Fruit fly (Drosophila melanogaster): Measurements from ENCODE around the gene Pdp1.

Pdp1 gene

DNA sequence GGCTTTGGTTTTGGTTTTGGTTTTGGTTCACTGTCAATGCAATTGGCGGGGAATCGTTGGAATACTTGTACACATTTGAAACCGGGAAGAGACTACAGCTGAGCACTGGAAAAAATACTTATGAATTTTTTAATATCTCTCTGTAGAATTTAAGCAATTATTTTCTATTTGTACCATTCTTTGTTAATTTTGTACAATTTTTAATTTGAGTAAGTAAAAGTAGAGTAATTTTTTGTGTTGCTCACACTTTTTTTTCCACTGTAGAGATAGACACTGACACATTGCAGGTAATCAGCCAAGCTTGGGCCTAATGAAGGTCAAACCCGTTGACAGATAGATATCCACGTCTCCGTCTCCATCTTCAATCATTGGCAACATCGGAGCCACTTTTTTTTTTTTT, 16.1 kb upstream of the Pdp1 start (continued):
- TF ChIP-seq slbo (GFP tag; IDR thresholded peaks at IDR 0.05): peak; percentile 58; the same call in 1 of the 2 replicates
- TF ChIP-seq ssp (GFP tag; IDR thresholded peaks at IDR 0.05): 0 out of 2 replicates have a peak, but pooled peaks have one; percentile 16
- TF ChIP-seq CG3726 (GFP tag; IDR thresholded peaks at IDR 0.05): peak; percentile 60; the same call in 1 of the 3 replicates
- no peak for TF ChIP-seq nerfin-2 (GFP tag; IDR thresholded peaks at IDR 0.05; ENCODE audit: partially characterized antibody)
- no peak for TF ChIP-seq pb (GFP tag; optimal IDR thresholded peaks at IDR 0.05)
- peak; percentile 31 for TF ChIP-seq Oli (tag; optimal IDR thresholded peaks at IDR 0.05)
- no peak for TF ChIP-seq CG6254 (GFP tag; optimal IDR thresholded peaks at IDR 0.05)
- TF ChIP-seq so (GFP tag; IDR thresholded peaks at IDR 0.05): peak; percentile 60; the same call in 1 of the 3 replicates
- TF ChIP-seq CG11695 (GFP tag; IDR thresholded peaks at IDR 0.05): peak; percentile 52; the same call in 1 of the 3 replicates
- no peak for TF ChIP-seq CG2875 (GFP tag; optimal IDR thresholded peaks at IDR 0.05)
- no peak for TF ChIP-seq CrebB (tag; optimal IDR thresholded peaks at IDR 0.05)
- no peak for TF ChIP-seq CG9797 (GFP tag; optimal IDR thresholded peaks at IDR 0.05)
- no peak for TF ChIP-seq bigmax (GFP tag; optimal IDR thresholded peaks at IDR 0.05)
- peak; percentile 58 for TF ChIP-seq Ptx1 (GFP tag; IDR thresholded peaks at IDR 0.05)
- TF ChIP-seq ewg (GFP tag; optimal IDR thresholded peaks at IDR 0.05): no peak
- no peak for TF ChIP-seq ase (GFP tag; IDR thresholded peaks at IDR 0.05)
- no peak for TF ChIP-seq cato (GFP tag; optimal IDR thresholded peaks at IDR 0.05; ENCODE audit: borderline replicate concordance)
- TF ChIP-seq btn (GFP tag; optimal IDR thresholded peaks at IDR 0.05): no peak
- no peak for TF ChIP-seq CG34422 (GFP tag; IDR thresholded peaks at IDR 0.05)
- TF ChIP-seq Rfx (GFP tag; IDR thresholded peaks at IDR 0.05): no peak
- TF ChIP-seq CG32772 (GFP tag; IDR thresholded peaks at IDR 0.05): 0 out of 2 replicates have a peak, but pooled peaks have one; percentile 37
- TF ChIP-seq CG1602 (GFP tag; optimal IDR thresholded peaks at IDR 0.05): no peak
- TF ChIP-seq ash1 (GFP tag; optimal IDR thresholded peaks at IDR 0.05): no peak
- TF ChIP-seq Med (GFP tag): no peak
- no peak for TF ChIP-seq Dll (GFP tag; IDR thresholded peaks at IDR 0.05; ENCODE audit: partially characterized antibody)
- no peak for TF ChIP-seq NC2β (GFP tag; optimal IDR thresholded peaks at IDR 0.05)
- TF ChIP-seq nau (GFP tag; optimal IDR thresholded peaks at IDR 0.05): no peak
- no peak for TF ChIP-seq CG7928 (GFP tag; optimal IDR thresholded peaks at IDR 0.05)
- TF ChIP-seq E2f2 (GFP tag; IDR thresholded peaks at IDR 0.05): no peak
- TF ChIP-seq CG17612 (GFP tag; IDR thresholded peaks at IDR 0.05): no peak
- TF ChIP-seq pnt (GFP tag; optimal IDR thresholded peaks at IDR 0.05): peak; percentile 21
- TF ChIP-seq Dek (tag; optimal IDR thresholded peaks at IDR 0.05): no peak
- no peak for TF ChIP-seq CG34376 (GFP tag; optimal IDR thresholded peaks at IDR 0.05)
- peak; percentile 57 for TF ChIP-seq CG17328 (GFP tag; IDR thresholded peaks at IDR 0.05)
- TF ChIP-seq sr (GFP tag; IDR thresholded peaks at IDR 0.05): no peak
- TF ChIP-seq CG8359 (GFP tag; optimal IDR thresholded peaks at IDR 0.05; ENCODE audit: borderline replicate concordance): no peak
- no peak for TF ChIP-seq Mad (GFP tag; optimal IDR thresholded peaks at IDR 0.05)
- TF ChIP-seq bsh (GFP tag; optimal IDR thresholded peaks at IDR 0.05): peak in 1 of 2 experiments; percentile 29
- TF ChIP-seq knrl (GFP tag; IDR thresholded peaks at IDR 0.05; ENCODE audit: partially characterized antibody): no peak
- no peak for TF ChIP-seq ken (GFP tag; IDR thresholded peaks at IDR 0.05)
- peak; percentile 23 for TF ChIP-seq CG18262 (tag; optimal IDR thresholded peaks at IDR 0.05)
- TF ChIP-seq tin (GFP tag; optimal IDR thresholded peaks at IDR 0.05): peak; percentile 14
- no peak for TF ChIP-seq Max (GFP tag; optimal IDR thresholded peaks at IDR 0.05)
- TF ChIP-seq phol (tag; optimal IDR thresholded peaks at IDR 0.05): peak; percentile 18
- no peak for TF ChIP-seq nerfin-1 (tag; optimal IDR thresholded peaks at IDR 0.05)
- no peak for TF ChIP-seq CG4328 (GFP tag; optimal IDR thresholded peaks at IDR 0.05)
- peak; percentile 48 for TF ChIP-seq CG11504 (tag; optimal IDR thresholded peaks at IDR 0.05)
- TF ChIP-seq Nf-YC (tag; optimal IDR thresholded peaks at IDR 0.05): no peak
- TF ChIP-seq CG11398 (GFP tag; optimal IDR thresholded peaks at IDR 0.05): no peak
- no peak for TF ChIP-seq crol (GFP tag; IDR thresholded peaks at IDR 0.05)
- no peak for TF ChIP-seq lola (GFP tag; optimal IDR thresholded peaks at IDR 0.05)
